Fruit fly (Drosophila melanogaster) whole organism, prepupa: ENCODE data around the gene CG7362.

Experiments
- Blimp-1 ChIP-seq: fragments of 200-800 bp; sonication (Bioruptor generic); optimal IDR thresholded peaks from 3 replicates; lab custom pipeline; 2017; ENCODE audit warnings: missing biosample characterization, missing genetic modification characterization, mild to moderate bottlenecking, moderate library complexity, missing genetic modification reagents
- CG11294 ChIP-seq: fragments of 200-800 bp; sonication (Bioruptor generic); IDR thresholded peaks from 2 replicates; pipeline ENCODE4 v1.3.6; 2022; ENCODE audit warnings: missing biosample characterization, missing genetic modification characterization
- CG6808 ChIP-seq: fragments of 200-800 bp; sonication (Bioruptor generic); optimal IDR thresholded peaks from 3 replicates; lab custom pipeline; 2017; ENCODE audit warnings: missing biosample characterization, missing genetic modification characterization, mild to moderate bottlenecking, moderate library complexity, missing genetic modification reagents
- Ets21C ChIP-seq: fragments of 200-800 bp; sonication (Bioruptor generic); optimal IDR thresholded peaks from 3 replicates; lab custom pipeline; 2016; ENCODE audit warnings: missing biosample characterization, missing genetic modification characterization
- Gug ChIP-seq: fragments of 200-800 bp; sonication (Bioruptor generic); IDR thresholded peaks from 2 replicates; pipeline ENCODE4 v1.3.6; 2022; ENCODE audit warnings: missing biosample characterization, missing genetic modification characterization
- dac ChIP-seq: fragments of 200-800 bp; sonication (Bioruptor generic); optimal IDR thresholded peaks from 2 replicates; lab custom pipeline; 2017; ENCODE audit warnings: missing biosample characterization, mild to moderate bottlenecking, missing genetic modification characterization

- TF ChIP-seq Ets21C (GFP tag; lab: Kevin White, UChicago), result no peak
- TF ChIP-seq CG6808 (GFP tag; lab: Kevin White, UChicago), result no peak
- TF ChIP-seq dac, result no peak
- TF ChIP-seq CG11294 (GFP tag; lab: Robert Waterston, UW), result no peak
- TF ChIP-seq Gug, result no peak
- no peak for TF ChIP-seq Blimp-1
These were observed 47.1 kb upstream of the CG7362 start, which contains the start of gene CG14857 for dm6 chr3R:14801407-14801806.
